Worm (Caenorhabditis elegans) whole organism, late embryonic: ENCODE data around the gene Y37H2A.14.

ENCODE experiments used
- C08G9.2 ChIP-seq: sonication (generic microtip); optimal IDR thresholded peaks from 2 replicates; lab custom pipeline; 2016; ENCODE audit warnings: mild to moderate bottlenecking, missing genetic modification characterization, moderate library complexity, missing compliant biosample characterization
- ceh-2 ChIP-seq: sonication (generic microtip); optimal IDR thresholded peaks from 2 replicates; lab custom pipeline; 2016; ENCODE audit warnings: missing genotype, missing genetic modification characterization, missing compliant biosample characterization
- dve-1 ChIP-seq: sonication (generic microtip); optimal IDR thresholded peaks from 2 replicates; lab custom pipeline; 2017; ENCODE audit warnings: antibody characterized with exemption, mild to moderate bottlenecking, missing genetic modification characterization, missing compliant biosample characterization
- hlh-8 ChIP-seq: sonication (generic microtip); optimal IDR thresholded peaks from 2 replicates; lab custom pipeline; 2016; ENCODE audit warnings: missing genotype, missing genetic modification characterization, missing compliant biosample characterization
- lim-6 ChIP-seq: sonication (generic microtip); optimal IDR thresholded peaks from 2 replicates; lab custom pipeline; 2016; ENCODE audit warnings: missing genetic modification characterization, missing compliant biosample characterization
- nfya-1 ChIP-seq: sonication (generic microtip); optimal IDR thresholded peaks from 2 replicates; lab custom pipeline; 2017; ENCODE audit warnings: missing genetic modification characterization, mild to moderate bottlenecking, missing compliant biosample characterization, antibody characterized with exemption, moderate library complexity
- pag-3 ChIP-seq: sonication (generic microtip); optimal IDR thresholded peaks from 2 replicates; lab custom pipeline; 2016; ENCODE audit warnings: missing compliant biosample characterization, missing genetic modification characterization, borderline replicate concordance
- pqm-1 ChIP-seq: sonication (generic microtip); optimal IDR thresholded peaks from 2 replicates; lab custom pipeline; 2016; ENCODE audit warnings: missing genetic modification characterization, missing compliant biosample characterization
- ref-2 ChIP-seq: sonication (generic microtip); optimal IDR thresholded peaks from 2 replicates; lab custom pipeline; 2016; ENCODE audit warnings: missing genetic modification characterization, missing compliant biosample characterization
- rnt-1 ChIP-seq: sonication (generic microtip); optimal IDR thresholded peaks from 2 replicates; lab custom pipeline; 2016; ENCODE audit warnings: missing genetic modification characterization, missing compliant biosample characterization
- sox-2 ChIP-seq: fragments of 200-800 bp; sonication (Bioruptor generic); IDR thresholded peaks from 2 replicates; pipeline ENCODE4 v1.3.6; 2022; ENCODE audit warnings: missing genetic modification reagents, missing genetic modification characterization, missing compliant biosample characterization
- syd-9 ChIP-seq: sonication (generic microtip); optimal IDR thresholded peaks from 2 replicates; lab custom pipeline; 2016; ENCODE audit warnings: mild to moderate bottlenecking, missing genetic modification characterization, moderate library complexity, missing compliant biosample characterization
- ttx-3 ChIP-seq: sonication (generic microtip); optimal IDR thresholded peaks from 2 replicates; lab custom pipeline; 2016; ENCODE audit warnings: missing genetic modification reagents, missing genetic modification characterization, missing compliant biosample characterization
- unc-3 ChIP-seq, 2 experiments: fragments of 200-800 bp in 1 of 2; sonication (Bioruptor generic) in 1 of 2; sonication (generic microtip) in 1 of 2; conservative IDR thresholded peaks in 1 of 2; optimal IDR thresholded peaks in 1 of 2; 2 replicates each; pipeline versions ENCODE4 v1.3.6 to Lab custom; 2016 to 2022; ENCODE audit warnings: missing compliant biosample characterization in 2 of 2, missing genetic modification characterization in 2 of 2, missing genetic modification reagents in 1 of 2

Y37H2A.14 gene

DNA sequence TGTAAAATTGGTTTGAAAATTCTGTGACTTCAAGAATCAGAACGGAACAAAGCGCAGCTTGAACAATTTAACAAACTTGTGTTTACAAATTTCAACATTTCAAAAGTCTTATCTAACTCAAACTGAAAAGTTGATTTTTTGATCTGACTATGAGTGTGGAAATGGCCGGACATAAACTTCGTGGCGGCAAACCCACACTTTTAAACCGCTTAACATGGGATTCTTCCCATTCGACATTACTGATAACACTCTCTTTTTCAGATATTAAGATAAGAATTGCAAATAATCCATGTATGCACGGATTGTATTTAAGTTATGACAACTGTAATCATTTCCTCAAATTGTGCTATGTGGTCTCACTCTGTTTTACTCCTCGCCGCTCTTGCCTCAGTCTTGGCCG is 47.6 kb downstream of the Y37H2A.14 start, which contains the start of gene clec-42:
clec-42 (plus strand) TSS at position 285 of the 400 bp plus-strand sequence.
- TF ChIP-seq C08G9.2 (tag; lab: Kevin White, UChicago) (no peak), ceh-2 (no peak), hlh-8 (tag; lab: Kevin White, UChicago) (no peak), lim-6 (tag; lab: Kevin White, UChicago) (no peak), nfya-1 (tag; lab: Kevin White, UChicago) (no peak), unc-3 (GFP tag; conservative IDR thresholded peaks at IDR 0.05; lab: Robert Waterston, UW) (no peak), unc-3 (tag; optimal IDR thresholded peaks at IDR 0.05; lab: Kevin White, UChicago) (no peak), syd-9 (tag; lab: Kevin White, UChicago) (no peak), rnt-1 (no peak), pag-3 (tag; lab: Kevin White, UChicago) (no peak), ttx-3 (tag; lab: Kevin White, UChicago) (no peak), pqm-1 (tag; lab: Kevin White, UChicago) (no peak), sox-2 (GFP tag; lab: Robert Waterston, UW) (no peak), dve-1 (tag; lab: Kevin White, UChicago) (no peak), ref-2 (no peak)
- TF ChIP-seq, all 69 proteins: peak for 0
